Worm (Caenorhabditis elegans) whole organism, L3 larva: ENCODE results near the gene acr-5.

Source experiments
- R02D3.7 ChIP-seq: fragments of 150-350 bp; optimal IDR thresholded peaks from 2 replicates; lab custom pipeline; 2014; ENCODE audit warnings: missing biosample characterization, missing genetic modification characterization
- ZK546.5 ChIP-seq: sonication (generic microtip); optimal IDR thresholded peaks from 2 replicates; lab custom pipeline; 2017; ENCODE audit warnings: missing biosample characterization, missing genetic modification characterization
- ceh-82 ChIP-seq: fragments of 150-350 bp; optimal IDR thresholded peaks from 2 replicates; lab custom pipeline; 2014; ENCODE audit warnings: missing biosample characterization, missing genetic modification characterization
- daf-12 ChIP-seq: fragments of 150-350 bp; optimal IDR thresholded peaks from 2 replicates; lab custom pipeline; 2014; ENCODE audit warnings: missing biosample characterization, missing genetic modification reagents, missing genetic modification characterization
- egl-27 ChIP-seq: sonication (generic microtip); optimal IDR thresholded peaks from 4 replicates; lab custom pipeline; 2017; ENCODE audit warnings: missing biosample characterization, missing genetic modification reagents, missing genetic modification characterization
- egl-5 ChIP-seq: fragments of 150-350 bp; optimal IDR thresholded peaks from 2 replicates; lab custom pipeline; 2017; ENCODE audit warnings: missing biosample characterization, missing genetic modification reagents, missing genetic modification characterization, inconsistent platforms
- elt-1 ChIP-seq: fragments of 150-350 bp; optimal IDR thresholded peaks from 2 replicates; lab custom pipeline; 2014; ENCODE audit warnings: missing biosample characterization, missing genetic modification characterization
- elt-2 ChIP-seq: sonication (generic microtip); optimal IDR thresholded peaks from 2 replicates; lab custom pipeline; 2016; ENCODE audit warnings: missing genetic modification reagents, mild to moderate bottlenecking, missing genetic modification characterization, missing compliant biosample characterization
- eor-1 ChIP-seq, 2 experiments: fragments of 150-350 bp; optimal IDR thresholded peaks; 2 replicates each; lab custom pipeline; 2014 to 2018; ENCODE audit warnings: missing biosample characterization in 2 of 2, missing genetic modification characterization in 2 of 2
- fkh-10 ChIP-seq: sonication (generic microtip); optimal IDR thresholded peaks from 2 replicates; lab custom pipeline; 2017; ENCODE audit warnings: missing biosample characterization, missing genetic modification reagents, missing genetic modification characterization
- fos-1 ChIP-seq: fragments of 150-350 bp; optimal IDR thresholded peaks from 2 replicates; lab custom pipeline; 2014; ENCODE audit warnings: missing biosample characterization, missing genetic modification characterization
- hmg-11 ChIP-seq: sonication (generic microtip); optimal IDR thresholded peaks from 2 replicates; lab custom pipeline; 2016; ENCODE audit warnings: missing genetic modification characterization, missing compliant biosample characterization
- jun-1 ChIP-seq: fragments of 150-350 bp; optimal IDR thresholded peaks from 2 replicates; lab custom pipeline; 2014; ENCODE audit warnings: missing biosample characterization, missing genetic modification reagents, missing genetic modification characterization
- lin-15B ChIP-seq: fragments of 150-350 bp; optimal IDR thresholded peaks from 2 replicates; lab custom pipeline; 2014; ENCODE audit warnings: missing biosample characterization, missing genetic modification characterization
- lin-39 ChIP-seq: fragments of 150-350 bp; optimal IDR thresholded peaks from 2 replicates; lab custom pipeline; 2018; ENCODE audit warnings: missing biosample characterization, missing genetic modification reagents, missing genetic modification characterization
- mdl-1 ChIP-seq: fragments of 150-350 bp; optimal IDR thresholded peaks from 2 replicates; lab custom pipeline; 2014; ENCODE audit warnings: missing biosample characterization, missing genetic modification characterization
- nfya-1 ChIP-seq: sonication (generic microtip); optimal IDR thresholded peaks from 2 replicates; lab custom pipeline; 2017; ENCODE audit warnings: missing genetic modification characterization, mild to moderate bottlenecking, missing compliant biosample characterization, antibody characterized with exemption, moderate library complexity; ENCODE audit not compliant: insufficient read depth
- nhr-11 ChIP-seq: fragments of 150-350 bp; optimal IDR thresholded peaks from 2 replicates; lab custom pipeline; 2014; ENCODE audit warnings: missing biosample characterization, missing genetic modification characterization
- nhr-12 ChIP-seq: fragments of 150-350 bp; optimal IDR thresholded peaks from 2 replicates; lab custom pipeline; 2014; ENCODE audit warnings: missing biosample characterization, missing genetic modification characterization
- nhr-23 ChIP-seq: fragments of 150-350 bp; optimal IDR thresholded peaks from 2 replicates; lab custom pipeline; 2014; ENCODE audit warnings: missing biosample characterization, missing genetic modification reagents, missing genetic modification characterization
- nhr-25 ChIP-seq: sonication (generic microtip); optimal IDR thresholded peaks from 2 replicates; lab custom pipeline; 2017; ENCODE audit warnings: missing biosample characterization, missing genetic modification characterization
- nhr-28 ChIP-seq: fragments of 150-350 bp; optimal IDR thresholded peaks from 2 replicates; lab custom pipeline; 2014; ENCODE audit warnings: missing biosample characterization, missing genetic modification characterization
- nhr-43 ChIP-seq: sonication (generic microtip); optimal IDR thresholded peaks from 2 replicates; lab custom pipeline; 2016; ENCODE audit warnings: mild to moderate bottlenecking, missing genetic modification characterization, missing compliant biosample characterization; ENCODE audit not compliant: poor library complexity, severe bottlenecking
- nhr-67 ChIP-seq: fragments of 150-350 bp; optimal IDR thresholded peaks from 2 replicates; lab custom pipeline; 2014; ENCODE audit warnings: missing biosample characterization, missing genetic modification characterization
- nhr-76 ChIP-seq: fragments of 150-350 bp; sonication (generic microtip); optimal IDR thresholded peaks from 5 replicates; lab custom pipeline; 2014; ENCODE audit warnings: missing biosample characterization, missing genetic modification characterization
- pha-4 ChIP-seq: fragments of 150-350 bp; optimal IDR thresholded peaks from 2 replicates; lab custom pipeline; 2014; ENCODE audit warnings: missing biosample characterization, missing genetic modification reagents, missing genetic modification characterization
- pqm-1 ChIP-seq: fragments of 150-350 bp; optimal IDR thresholded peaks from 2 replicates; lab custom pipeline; 2017; ENCODE audit warnings: missing biosample characterization, missing genetic modification characterization, inconsistent platforms
- sea-2 ChIP-seq: fragments of 150-350 bp; sonication (generic microtip); optimal IDR thresholded peaks from 4 replicates; lab custom pipeline; 2014; ENCODE audit warnings: missing biosample characterization, missing genetic modification reagents, missing genetic modification characterization
- skn-1 ChIP-seq: fragments of 150-350 bp; optimal IDR thresholded peaks from 2 replicates; lab custom pipeline; 2014; ENCODE audit warnings: missing biosample characterization, missing genetic modification characterization
- snpc-4 ChIP-seq: fragments of 150-350 bp; optimal IDR thresholded peaks from 2 replicates; lab custom pipeline; 2014; ENCODE audit warnings: missing biosample characterization, missing genetic modification characterization
- tbx-2 ChIP-seq: sonication (generic microtip); optimal IDR thresholded peaks from 2 replicates; lab custom pipeline; 2016; ENCODE audit warnings: mild to moderate bottlenecking, missing genetic modification characterization, missing compliant biosample characterization
- unc-39 ChIP-seq: sonication (generic microtip); optimal IDR thresholded peaks from 4 replicates; lab custom pipeline; 2017; ENCODE audit warnings: missing biosample characterization, missing genetic modification characterization
- unc-62 ChIP-seq: fragments of 150-350 bp; sonication (generic microtip); optimal IDR thresholded peaks from 4 replicates; lab custom pipeline; 2014; ENCODE audit warnings: missing biosample characterization, missing genetic modification reagents, missing genetic modification characterization
- ztf-4 ChIP-seq: fragments of 150-350 bp; optimal IDR thresholded peaks from 2 replicates; lab custom pipeline; 2014; ENCODE audit warnings: missing biosample characterization, missing genetic modification characterization

Gene acr-5

ce11 chrIII:6488916-6489315 lies 25.7 kb downstream of the acr-5 start:
- TF ChIP-seq elt-2 (tag; lab: Kevin White, UChicago) (peak; percentile 13), fos-1 (tag; lab: Kevin White, UChicago) (no peak), fkh-10 (GFP tag; lab: Kevin White, UChicago) (no peak), nhr-23 (tag; lab: Kevin White, UChicago) (peak; percentile 41), daf-12 (tag; lab: Kevin White, UChicago) (no peak), nhr-12 (tag; lab: Kevin White, UChicago) (no peak), elt-1 (no peak), nhr-28 (tag; lab: Kevin White, UChicago) (no peak), nfya-1 (tag; lab: Kevin White, UChicago) (peak; percentile 62), nhr-11 (tag; lab: Kevin White, UChicago) (no peak), unc-39 (tag; lab: Kevin White, UChicago) (no peak), ceh-82 (tag; lab: Kevin White, UChicago) (no peak), lin-15B (tag; lab: Kevin White, UChicago) (peak; percentile 39), nhr-43 (tag; lab: Kevin White, UChicago) (peak; percentile 24), jun-1 (no peak), R02D3.7 (tag; lab: Kevin White, UChicago) (peak; percentile 10), ztf-4 (no peak), ZK546.5 (tag; lab: Kevin White, UChicago) (no peak), eor-1 (tag; optimal IDR thresholded peaks at IDR 0.05; lab: Kevin White, UChicago) (no peak), hmg-11 (tag; lab: Kevin White, UChicago) (no peak), snpc-4 (peak; percentile 7), pqm-1 (tag; lab: Kevin White, UChicago) (no peak), pha-4 (tag; lab: Kevin White, UChicago) (peak; percentile 58), lin-39 (tag; lab: Kevin White, UChicago) (no peak), skn-1 (tag; lab: Kevin White, UChicago) (peak; percentile 98)

- no peak for TF ChIP-seq egl-5 (tag; lab: Kevin White, UChicago)
These were observed 31.7 kb downstream of the acr-5 start, which contains the start of gene chtb-2 for ce11 chrIII:6482918-6483317. chtb-2 (plus strand) TSS chrIII:6483218.

ce11 chrIII:6479439-6479838 lies 35.1 kb downstream of the acr-5 start:
- TF ChIP-seq lin-39 (tag; lab: Kevin White, UChicago) = no peak
- no peak for TF ChIP-seq unc-62 (GFP tag; lab: Kevin White, UChicago)
- no peak for TF ChIP-seq nhr-11 (tag; lab: Kevin White, UChicago)

- TF ChIP-seq mdl-1 (tag; lab: Kevin White, UChicago) (no peak), lin-15B (tag; lab: Kevin White, UChicago) (no peak), nhr-67 (tag; lab: Kevin White, UChicago) (no peak), tbx-2 (tag; lab: Kevin White, UChicago) (no peak), egl-5 (tag; lab: Kevin White, UChicago) (no peak), hmg-11 (tag; lab: Kevin White, UChicago) (no peak), fos-1 (tag; lab: Kevin White, UChicago) (no peak), nhr-25 (tag; lab: Kevin White, UChicago) (no peak), sea-2 (GFP tag; lab: Kevin White, UChicago) (no peak), egl-27 (tag; lab: Kevin White, UChicago) (no peak), R02D3.7 (tag; lab: Kevin White, UChicago) (no peak), pqm-1 (tag; lab: Kevin White, UChicago) (no peak), nhr-76 (no peak), unc-39 (tag; lab: Kevin White, UChicago) (no peak)
These were observed 36.1 kb downstream of the acr-5 start, which contains the start of gene zip-8 for ce11 chrIII:6478256-6479004. zip-8 (plus strand) TSS chrIII:6478955.
